Fruit fly (Drosophila melanogaster): Measurements from ENCODE around the gene f.

Gene f

DNA sequence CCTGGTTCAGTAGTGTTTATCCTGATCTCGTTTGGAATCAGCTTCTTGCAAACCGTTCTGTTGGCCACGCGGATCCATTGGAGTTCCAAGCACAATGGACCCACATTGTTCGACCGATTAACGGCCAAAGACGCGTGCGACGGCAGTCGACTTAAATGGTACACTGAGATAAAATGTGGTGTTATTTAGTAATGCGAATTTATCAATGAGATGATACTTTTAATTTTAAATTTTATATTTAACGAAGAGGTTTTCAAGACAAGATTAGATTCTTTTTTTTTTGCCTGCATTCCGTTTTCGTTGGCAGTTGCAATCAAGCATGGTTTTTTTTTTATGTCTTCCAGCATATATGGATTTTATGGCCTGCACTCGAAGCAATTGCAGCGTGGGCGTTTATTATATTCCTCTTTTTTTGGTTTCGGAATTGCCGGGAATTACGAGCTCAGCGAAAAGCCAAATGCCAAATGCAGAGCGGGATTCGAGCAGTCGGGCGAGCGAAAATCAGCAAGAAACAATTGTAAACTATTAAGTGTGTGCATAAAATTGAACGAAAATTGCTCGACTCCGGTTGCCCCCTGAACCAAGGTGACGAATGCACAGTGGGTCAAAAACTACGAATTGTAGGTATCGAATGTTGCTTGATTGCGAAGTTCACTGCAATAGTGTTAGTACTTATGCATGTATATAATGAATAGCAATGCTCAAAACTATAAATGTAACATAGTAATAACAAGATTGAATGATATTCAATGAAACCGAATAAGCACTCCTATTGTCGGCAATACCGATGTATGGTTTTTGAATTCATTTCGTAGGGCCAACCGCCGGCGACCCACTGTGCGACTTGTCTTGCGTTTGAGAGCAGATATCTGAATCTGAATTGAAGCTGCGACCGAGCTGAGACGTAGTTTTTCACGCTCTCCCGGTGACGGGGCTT is 66.4 kb downstream of the f start (continued):
- TF ChIP-seq sug (tag; optimal IDR thresholded peaks at IDR 0.05) = peak; percentile 63
- no peak for TF ChIP-seq emc (GFP tag; optimal IDR thresholded peaks at IDR 0.05)
- TF ChIP-seq CoRest (tag; optimal IDR thresholded peaks at IDR 0.05) = peak; percentile 75
- peak; percentile 54 for TF ChIP-seq CG6272 (GFP tag; IDR thresholded peaks at IDR 0.05)
- TF ChIP-seq hth (optimal IDR thresholded peaks at IDR 0.05) = no peak
- TF ChIP-seq Blimp-1 (GFP tag; optimal IDR thresholded peaks at IDR 0.05) = peak; percentile 60
- TF ChIP-seq abd-A (tag; optimal IDR thresholded peaks at IDR 0.05) = no peak
- TF ChIP-seq Hmx (GFP tag; optimal IDR thresholded peaks at IDR 0.05) = no peak
- TF ChIP-seq grn (GFP tag; optimal IDR thresholded peaks at IDR 0.05) = no peak
- peak; percentile 48 for TF ChIP-seq CG13894 (tag; optimal IDR thresholded peaks at IDR 0.05)
- no peak for TF ChIP-seq ro (GFP tag; IDR thresholded peaks at IDR 0.05)
- peak; percentile 65 for TF ChIP-seq ara (GFP tag; IDR thresholded peaks at IDR 0.05)
- TF ChIP-seq CG14860 (GFP tag; IDR thresholded peaks at IDR 0.05; ENCODE audit: partially characterized antibody) = no peak
- TF ChIP-seq Abd-B (GFP tag; optimal IDR thresholded peaks at IDR 0.05) = peak; percentile 61
- TF ChIP-seq CG6765 (GFP tag; optimal IDR thresholded peaks at IDR 0.05) = peak; percentile 44
- no peak for TF ChIP-seq ftz-f1 (GFP tag; optimal IDR thresholded peaks at IDR 0.05)
- peak; percentile 34 for TF ChIP-seq CG9876 (GFP tag; optimal IDR thresholded peaks at IDR 0.05)
- no peak for TF ChIP-seq trh (GFP tag; optimal IDR thresholded peaks at IDR 0.05)
- TF ChIP-seq CG1602 (GFP tag; optimal IDR thresholded peaks at IDR 0.05) = peak; percentile 12
- TF ChIP-seq Chrac-16 (GFP tag; optimal IDR thresholded peaks at IDR 0.05) = peak; percentile 32
- peak; percentile 44 for TF ChIP-seq Camta (GFP tag; optimal IDR thresholded peaks at IDR 0.05)
- no peak for TF ChIP-seq chinmo (GFP tag; IDR thresholded peaks at IDR 0.05; ENCODE audit: partially characterized antibody)
- TF ChIP-seq pnt (GFP tag; optimal IDR thresholded peaks at IDR 0.05) = peak; percentile 45
- peak; percentile 19 for TF ChIP-seq HmgD (GFP tag; optimal IDR thresholded peaks at IDR 0.05)
- TF ChIP-seq gro (GFP tag; optimal IDR thresholded peaks at IDR 0.05) = peak; percentile 2
- TF ChIP-seq az2 (GFP tag; optimal IDR thresholded peaks at IDR 0.05) = peak; percentile 21
- peak; percentile 14 for TF ChIP-seq CG12236 (GFP tag; optimal IDR thresholded peaks at IDR 0.05)
- peak; percentile 75 for TF ChIP-seq grau (tag; optimal IDR thresholded peaks at IDR 0.05)
- TF ChIP-seq CG16815 (GFP tag; optimal IDR thresholded peaks at IDR 0.05) = peak; percentile 1
- TF ChIP-seq CG4730 (GFP tag; IDR thresholded peaks at IDR 0.05) = no peak; the same call in 1 of the 2 replicates
- no peak for TF ChIP-seq sima (GFP tag; optimal IDR thresholded peaks at IDR 0.05)
- TF ChIP-seq chif (GFP tag; optimal IDR thresholded peaks at IDR 0.05) = peak; percentile 38 to 61
- TF ChIP-seq CG1603 (tag; optimal IDR thresholded peaks at IDR 0.05) = peak; percentile 84
- peak; percentile 31 for TF ChIP-seq tio (GFP tag; optimal IDR thresholded peaks at IDR 0.05)
- TF ChIP-seq Hand (GFP tag; optimal IDR thresholded peaks at IDR 0.05) = peak; percentile 53
- TF ChIP-seq Fer3 (tag; optimal IDR thresholded peaks at IDR 0.05) = peak; percentile 75
- TF ChIP-seq CG13424 (tag; optimal IDR thresholded peaks at IDR 0.05) = peak; percentile 78
- peak; percentile 72; the same call in 1 of the 2 replicates for TF ChIP-seq CG32532 (GFP tag; IDR thresholded peaks at IDR 0.05)
- TF ChIP-seq CrebB (tag; optimal IDR thresholded peaks at IDR 0.05) = peak; percentile 69
- peak; percentile 45 for TF ChIP-seq dmrt11E (tag; optimal IDR thresholded peaks at IDR 0.05)
- peak; percentile 46 for TF ChIP-seq CG17829 (tag; optimal IDR thresholded peaks at IDR 0.05)
- TF ChIP-seq Meics (GFP tag; optimal IDR thresholded peaks at IDR 0.05) = peak; percentile 69
- no peak for TF ChIP-seq CG4617 (GFP tag; optimal IDR thresholded peaks at IDR 0.05; ENCODE audit: borderline replicate concordance)
- TF ChIP-seq pho (GFP tag; optimal IDR thresholded peaks at IDR 0.05) = peak; percentile 40
- TF ChIP-seq gt (GFP tag; IDR thresholded peaks at IDR 0.05) = no peak
- no peak for TF ChIP-seq ab (GFP tag; optimal IDR thresholded peaks at IDR 0.05)
- peak; percentile 82 for TF ChIP-seq CG15269 (tag; optimal IDR thresholded peaks at IDR 0.05)
- peak; percentile 68 for TF ChIP-seq CG12391 (tag; optimal IDR thresholded peaks at IDR 0.05)
- no peak for TF ChIP-seq GATAe (GFP tag; conservative IDR thresholded peaks at IDR 0.05)

All from whole organism, embryonic.